Fruit fly (Drosophila melanogaster) S2 (cell line): ENCODE measurements around the gene FASN1.

ENCODE experiments used
- CG8478 ChIP-seq: fragments of >200 bp; optimal IDR thresholded peaks from 2 replicates; lab custom pipeline; 2018
- CTCF ChIP-seq, 2 experiments: fragments of >200 bp; optimal IDR thresholded peaks; 2 replicates each; lab custom pipeline; 2018

- TF ChIP-seq CTCF (optimal IDR thresholded peaks at IDR 0.05; lab: Kevin White, UChicago), result no peak
- TF ChIP-seq CG8478 (lab: Kevin White, UChicago), result no peak
These were observed 47.0 kb upstream of the FASN1 start for dm6 chr2L:3009438-3009837.
